Fruit fly (Drosophila melanogaster) whole organism, adult: ENCODE measurements around the gene Hsp23.

Source experiments
- CG11617 ChIP-seq: fragments of 200-800 bp; sonication (Bioruptor generic); optimal IDR thresholded peaks from 2 replicates; lab custom pipeline; 2017; ENCODE audit warnings: mild to moderate bottlenecking, missing biosample characterization, missing genetic modification reagents, missing genetic modification characterization
- CG33017 ChIP-seq: fragments of 200-800 bp; sonication (Bioruptor generic); optimal IDR thresholded peaks from 2 replicates; lab custom pipeline; 2018; ENCODE audit warnings: missing biosample characterization, mild to moderate bottlenecking, missing genetic modification characterization, moderate library complexity
- Clk ChIP-seq: fragments of 200-800 bp; sonication (Bioruptor generic); optimal IDR thresholded peaks from 2 replicates; lab custom pipeline; 2017; ENCODE audit warnings: missing biosample characterization, missing genetic modification characterization

DNA sequence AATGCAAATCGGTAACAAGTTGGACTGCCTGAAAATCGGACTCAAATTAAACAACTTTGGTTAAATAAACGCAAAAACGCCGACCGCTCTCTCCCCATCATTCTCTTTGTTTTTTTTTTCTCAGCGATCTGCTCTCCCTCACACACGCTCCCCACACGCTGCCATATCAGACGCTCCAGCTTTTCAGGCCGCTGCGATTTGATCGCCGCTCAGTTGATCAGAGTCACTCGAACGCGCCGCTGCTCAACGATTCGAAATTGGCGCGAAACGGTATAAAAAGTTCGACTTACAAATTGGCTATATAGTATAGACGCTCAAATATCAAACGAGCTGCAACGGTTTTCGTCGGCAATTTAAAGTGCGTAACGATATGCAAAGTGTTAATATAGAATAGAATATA lies 41.5 kb upstream of the Hsp23 start:
- TF ChIP-seq CG11617 (no peak), CG33017 (tag; lab: Kevin White, UChicago) (no peak), Clk (no peak)
